Worm (Caenorhabditis elegans): ENCODE measurements around the gene C54C6.4.

DNA sequence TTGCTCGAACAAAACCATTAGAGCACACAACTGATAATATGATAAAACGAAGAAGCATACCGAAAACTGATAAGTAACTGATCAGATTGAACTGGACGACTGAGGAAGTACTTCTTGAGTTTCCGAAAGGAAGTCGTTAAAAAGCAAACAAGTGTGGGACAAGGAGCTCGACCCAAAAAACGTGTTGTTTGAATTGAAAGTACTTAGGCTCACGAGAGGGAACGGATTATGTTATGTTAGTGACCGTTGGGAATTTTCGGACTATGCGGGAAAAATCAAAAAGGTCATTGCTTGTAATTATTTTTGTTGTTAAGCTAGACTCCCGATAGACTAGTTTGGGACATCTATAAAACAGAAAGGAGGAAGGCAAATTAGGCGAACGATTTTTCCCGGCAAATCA is 28.2 kb downstream of the C54C6.4 start, which contains the start of gene C48D5.3:
- TF ChIP-seq him-1 (tag; optimal IDR thresholded peaks at IDR 0.05): no peak
- TF ChIP-seq W03F9.2 (tag; optimal IDR thresholded peaks at IDR 0.05): no peak
- no peak for TF ChIP-seq dao-5 (tag; optimal IDR thresholded peaks at IDR 0.05)
